Worm (Caenorhabditis elegans): ENCODE data around the gene sws-1.

The sws-1 gene

ce11 chrV:18967479-18968056 lies 13.7 kb downstream of the sws-1 start, which contains the start of gene Y39B6A.43 (continued):
- TF ChIP-seq vab-15 (tag; optimal IDR thresholded peaks at IDR 0.05) = peak; percentile 83
- no peak for TF ChIP-seq nhr-28 (tag; optimal IDR thresholded peaks at IDR 0.05)
- TF ChIP-seq C16A3.4 (tag; optimal IDR thresholded peaks at IDR 0.05) = peak; percentile 98
- TF ChIP-seq lir-3 (tag; optimal IDR thresholded peaks at IDR 0.05; ENCODE audit: poor library complexity) = peak; percentile 85
- peak; percentile 77 for TF ChIP-seq C34B4.2 (tag; optimal IDR thresholded peaks at IDR 0.05)
- TF ChIP-seq ceh-82 (tag; optimal IDR thresholded peaks at IDR 0.05) = peak; percentile 97 to 99 (median 97)
- no peak for TF ChIP-seq ets-5 (GFP tag; IDR thresholded peaks at IDR 0.05)
- peak; percentile 66 for TF ChIP-seq blmp-1 (tag; optimal IDR thresholded peaks at IDR 0.05)
- peak; percentile 98 for TF ChIP-seq nhr-71 (tag; optimal IDR thresholded peaks at IDR 0.05)
- peak; percentile 31 for TF ChIP-seq mef-2 (tag; optimal IDR thresholded peaks at IDR 0.05)
- peak; percentile 93 for TF ChIP-seq mep-1 (tag; optimal IDR thresholded peaks at IDR 0.05)
- peak; percentile 91 for TF ChIP-seq mab-9 (GFP tag; IDR thresholded peaks at IDR 0.05)
- TF ChIP-seq nhr-11 (tag; optimal IDR thresholded peaks at IDR 0.05) = peak; percentile 87
- TF ChIP-seq lin-35 (GFP tag; optimal IDR thresholded peaks at IDR 0.05) = peak; percentile 98 to 100
- peak; percentile 98 to 99 (median 98) for TF ChIP-seq dpl-1 (GFP tag; optimal IDR thresholded peaks at IDR 0.05)
- TF ChIP-seq grh-1 (GFP tag; IDR thresholded peaks at IDR 0.05) = peak; percentile 94
- TF ChIP-seq snpc-4 (tag; optimal IDR thresholded peaks at IDR 0.05) = peak; percentile 85
- TF ChIP-seq sup-37 (GFP tag; optimal IDR thresholded peaks at IDR 0.05) = peak; percentile 80
- peak; percentile 96 for TF ChIP-seq unc-86 (tag; optimal IDR thresholded peaks at IDR 0.05)
- TF ChIP-seq fos-1 (tag; optimal IDR thresholded peaks at IDR 0.05) = peak; percentile 91
- peak in 4 of 6 experiments; percentile 58 to 90 (median 70) for TF ChIP-seq elt-3 (tag; optimal IDR thresholded peaks at IDR 0.05)
- peak; percentile 96 for TF ChIP-seq swsn-7 (tag; optimal IDR thresholded peaks at IDR 0.05)
- TF ChIP-seq irx-1 (tag; optimal IDR thresholded peaks at IDR 0.05) = peak; percentile 89
- no peak for TF ChIP-seq ces-1 (GFP tag; optimal IDR thresholded peaks at IDR 0.05)
- peak; percentile 66 for TF ChIP-seq sox-4 (tag; optimal IDR thresholded peaks at IDR 0.05)
- peak; percentile 91 for TF ChIP-seq ztf-4 (tag; optimal IDR thresholded peaks at IDR 0.05)
- peak; percentile 97 for TF ChIP-seq lin-14 (GFP tag; optimal IDR thresholded peaks at IDR 0.05)
- peak; percentile 80 for TF ChIP-seq pqm-1 (tag; optimal IDR thresholded peaks at IDR 0.05)
- TF ChIP-seq ceh-90 (tag; optimal IDR thresholded peaks at IDR 0.05) = peak; percentile 63
- TF ChIP-seq egl-27 (tag; optimal IDR thresholded peaks at IDR 0.05) = peak; percentile 57 to 80
- TF ChIP-seq nhr-12 (tag; optimal IDR thresholded peaks at IDR 0.05) = no peak
- TF ChIP-seq nhr-19 (GFP tag; conservative IDR thresholded peaks at IDR 0.05) = peak; percentile 99
- TF ChIP-seq unc-30 (tag; optimal IDR thresholded peaks at IDR 0.05) = no peak
- TF ChIP-seq xbp-1 (tag; optimal IDR thresholded peaks at IDR 0.05) = peak; percentile 93
- no peak for TF ChIP-seq sptf-1 (tag; optimal IDR thresholded peaks at IDR 0.05)
- peak; percentile 97 for TF ChIP-seq nhr-77 (tag; optimal IDR thresholded peaks at IDR 0.05)
- peak; percentile 85 for TF ChIP-seq elt-2 (tag; optimal IDR thresholded peaks at IDR 0.05)
- TF ChIP-seq fkh-8 (tag; optimal IDR thresholded peaks at IDR 0.05) = peak; percentile 98
- peak; percentile 66 for TF ChIP-seq aly-2 (tag; optimal IDR thresholded peaks at IDR 0.05)
- TF ChIP-seq lsy-2 (tag; optimal IDR thresholded peaks at IDR 0.05) = peak; percentile 97
- peak; percentile 97 for TF ChIP-seq lin-15B (tag; optimal IDR thresholded peaks at IDR 0.05)
- TF ChIP-seq efl-3 (GFP tag; optimal IDR thresholded peaks at IDR 0.05) = peak; percentile 42
- peak; percentile 84 for TF ChIP-seq lin-39 (tag; optimal IDR thresholded peaks at IDR 0.05)
- peak; percentile 95 for TF ChIP-seq tbx-2 (tag; optimal IDR thresholded peaks at IDR 0.05)
- peak; percentile 84 for TF ChIP-seq ceh-8 (GFP tag; optimal IDR thresholded peaks at IDR 0.05)
- TF ChIP-seq pag-3 (tag; optimal IDR thresholded peaks at IDR 0.05; ENCODE audit: borderline replicate concordance, insufficient read depth) = no peak
- TF ChIP-seq fkh-10 (GFP tag; optimal IDR thresholded peaks at IDR 0.05) = peak; percentile 96
- TF ChIP-seq hpl-2 (GFP tag; optimal IDR thresholded peaks at IDR 0.05) = peak; percentile 96
- peak in 1 of 2 experiments; percentile 89 for TF ChIP-seq mdl-1 (tag; optimal IDR thresholded peaks at IDR 0.05)
- TF ChIP-seq unc-98 (GFP tag; IDR thresholded peaks at IDR 0.05) = peak; percentile 78
- peak; percentile 17 for TF ChIP-seq ama-1 (optimal IDR thresholded peaks at IDR 0.05)
- TF ChIP-seq snu-23 (GFP tag; optimal IDR thresholded peaks at IDR 0.05) = peak; percentile 95

Data from whole organism, L1 larva.